Worm (Caenorhabditis elegans): Measurements from ENCODE around the gene C43F9.4.

C43F9.4 gene

ce11 chrIV:10616366-10616765 lies 27.4 kb upstream of the C43F9.4 start:
- no peak for TF ChIP-seq pes-1 (GFP tag; IDR thresholded peaks at IDR 0.05)

ce11 chrIV:10614918-10615477 lies 26.0 kb upstream of the C43F9.4 start, which contains the start of gene ptr-14:
ptr-14 (plus strand) TSS chrIV:10615427.
- TF ChIP-seq hmg-4 (GFP tag; optimal IDR thresholded peaks at IDR 0.05) (no peak), scrt-1 (GFP tag; IDR thresholded peaks at IDR 0.05) (no peak), tbx-11 (GFP tag; IDR thresholded peaks at IDR 0.05) (no peak), pes-1 (GFP tag; IDR thresholded peaks at IDR 0.05) (no peak), tra-4 (tag; optimal IDR thresholded peaks at IDR 0.05) (no peak)

- TF ChIP-seq hmg-4 (GFP tag; optimal IDR thresholded peaks at IDR 0.05) = no peak
- no peak for TF ChIP-seq B0310.2 (tag; optimal IDR thresholded peaks at IDR 0.05)
- no peak for TF ChIP-seq tbx-11 (GFP tag; IDR thresholded peaks at IDR 0.05)
- no peak for TF ChIP-seq flt-1 (GFP tag; IDR thresholded peaks at IDR 0.05)
- no peak for TF ChIP-seq ceh-13 (GFP tag; optimal IDR thresholded peaks at IDR 0.05)
- TF ChIP-seq ceh-36 (tag; optimal IDR thresholded peaks at IDR 0.05) = no peak
- no peak for TF ChIP-seq aly-1 (tag; optimal IDR thresholded peaks at IDR 0.05)
- no peak for TF ChIP-seq pes-1 (GFP tag; IDR thresholded peaks at IDR 0.05)
- TF ChIP-seq ets-7 (tag; optimal IDR thresholded peaks at IDR 0.05) = no peak
- TF ChIP-seq sea-1 (GFP tag; conservative IDR thresholded peaks at IDR 0.05) = no peak
- TF ChIP-seq scrt-1 (GFP tag; IDR thresholded peaks at IDR 0.05) = no peak
- TF ChIP-seq hmbx-1 (tag; optimal IDR thresholded peaks at IDR 0.05) = no peak
These were observed 23.3 kb upstream of the C43F9.4 start for ce11 chrIV:10612281-10612680.

- TF ChIP-seq B0310.2 (tag; optimal IDR thresholded peaks at IDR 0.05) (no peak), hmbx-1 (tag; optimal IDR thresholded peaks at IDR 0.05) (no peak), tra-4 (tag; optimal IDR thresholded peaks at IDR 0.05) (no peak), F13C5.2 (tag; optimal IDR thresholded peaks at IDR 0.05) (no peak), ceh-36 (tag; optimal IDR thresholded peaks at IDR 0.05) (no peak), sea-1 (GFP tag; conservative IDR thresholded peaks at IDR 0.05) (no peak), ets-7 (tag; optimal IDR thresholded peaks at IDR 0.05) (no peak), tbx-37 (GFP tag; conservative IDR thresholded peaks at IDR 0.05) (no peak), flt-1 (GFP tag; IDR thresholded peaks at IDR 0.05) (no peak), ama-1 (optimal IDR thresholded peaks at IDR 0.05) (no peak), hnd-1 (tag; optimal IDR thresholded peaks at IDR 0.05) (no peak)
These were observed 20.9 kb upstream of the C43F9.4 start for ce11 chrIV:10609920-10610319.

ce11 chrIV:10608275-10608674 lies 19.3 kb upstream of the C43F9.4 start, which contains the start of gene R09H10.6:
R09H10.6 (plus strand) TSS chrIV:10608575.
- TF ChIP-seq tbx-11 (GFP tag; IDR thresholded peaks at IDR 0.05) (no peak), ceh-13 (GFP tag; optimal IDR thresholded peaks at IDR 0.05) (no peak), aly-1 (tag; optimal IDR thresholded peaks at IDR 0.05) (no peak), hmg-4 (GFP tag; optimal IDR thresholded peaks at IDR 0.05) (no peak), B0310.2 (tag; optimal IDR thresholded peaks at IDR 0.05) (no peak), hmbx-1 (tag; optimal IDR thresholded peaks at IDR 0.05) (no peak), flt-1 (GFP tag; IDR thresholded peaks at IDR 0.05) (no peak), hnd-1 (tag; optimal IDR thresholded peaks at IDR 0.05) (no peak), scrt-1 (GFP tag; IDR thresholded peaks at IDR 0.05) (no peak), ama-1 (optimal IDR thresholded peaks at IDR 0.05) (no peak), ceh-36 (tag; optimal IDR thresholded peaks at IDR 0.05) (no peak), ets-7 (tag; optimal IDR thresholded peaks at IDR 0.05) (no peak), tbx-37 (GFP tag; conservative IDR thresholded peaks at IDR 0.05) (no peak), tra-4 (tag; optimal IDR thresholded peaks at IDR 0.05) (no peak), sea-1 (GFP tag; conservative IDR thresholded peaks at IDR 0.05) (no peak), F13C5.2 (tag; optimal IDR thresholded peaks at IDR 0.05) (no peak), pes-1 (GFP tag; IDR thresholded peaks at IDR 0.05) (no peak)

ce11 chrIV:10606575-10607080 lies 17.7 kb upstream of the C43F9.4 start, which contains the start of gene R09H10.3:
R09H10.3 (plus strand) TSS chrIV:10607030.
- TF ChIP-seq hnd-1 (tag; optimal IDR thresholded peaks at IDR 0.05) (no peak), tbx-37 (GFP tag; conservative IDR thresholded peaks at IDR 0.05) (no peak), sea-1 (GFP tag; conservative IDR thresholded peaks at IDR 0.05) (no peak), ceh-36 (tag; optimal IDR thresholded peaks at IDR 0.05) (no peak), tra-4 (tag; optimal IDR thresholded peaks at IDR 0.05) (no peak), hmg-4 (GFP tag; optimal IDR thresholded peaks at IDR 0.05) (no peak), tbx-11 (GFP tag; IDR thresholded peaks at IDR 0.05) (no peak), ets-7 (tag; optimal IDR thresholded peaks at IDR 0.05) (no peak), scrt-1 (GFP tag; IDR thresholded peaks at IDR 0.05) (no peak)

ce11 chrIV:10602644-10603043 lies 13.7 kb upstream of the C43F9.4 start, which contains the start of gene R09H10.2:
R09H10.2 (plus strand) TSS chrIV:10602944.
- TF ChIP-seq hnd-1 (tag; optimal IDR thresholded peaks at IDR 0.05) (no peak), tbx-37 (GFP tag; conservative IDR thresholded peaks at IDR 0.05) (no peak), F13C5.2 (tag; optimal IDR thresholded peaks at IDR 0.05) (no peak), B0310.2 (tag; optimal IDR thresholded peaks at IDR 0.05) (no peak), tra-4 (tag; optimal IDR thresholded peaks at IDR 0.05) (no peak), pes-1 (GFP tag; IDR thresholded peaks at IDR 0.05) (no peak), ceh-36 (tag; optimal IDR thresholded peaks at IDR 0.05) (no peak), tbx-11 (GFP tag; IDR thresholded peaks at IDR 0.05) (no peak), hmg-4 (GFP tag; optimal IDR thresholded peaks at IDR 0.05) (no peak), flt-1 (GFP tag; IDR thresholded peaks at IDR 0.05) (no peak), ets-7 (tag; optimal IDR thresholded peaks at IDR 0.05) (no peak)

- TF ChIP-seq aly-1 (tag; optimal IDR thresholded peaks at IDR 0.05) = no peak
- no peak for TF ChIP-seq pes-1 (GFP tag; IDR thresholded peaks at IDR 0.05)
- no peak for TF ChIP-seq ceh-36 (tag; optimal IDR thresholded peaks at IDR 0.05)
- TF ChIP-seq hmg-4 (GFP tag; optimal IDR thresholded peaks at IDR 0.05) = no peak
- TF ChIP-seq ceh-13 (GFP tag; optimal IDR thresholded peaks at IDR 0.05) = no peak
- no peak for TF ChIP-seq tbx-11 (GFP tag; IDR thresholded peaks at IDR 0.05)
- TF ChIP-seq F13C5.2 (tag; optimal IDR thresholded peaks at IDR 0.05) = no peak
These were observed 11.0 kb upstream of the C43F9.4 start, which contains the start of gene R09H10.1 for ce11 chrIV:10599983-10600382. R09H10.1 (plus strand) TSS chrIV:10600283.

Data from whole organism, early embryonic.